Worm (Caenorhabditis elegans): ENCODE results near the gene mltn-10.

Gene mltn-10

ce11 chrII:14622758-14623157 lies at the start of gene mltn-10:
TSS of gene mltn-10 (plus strand) at chrII:14623058.
- TF ChIP-seq dao-5 (tag; optimal IDR thresholded peaks at IDR 0.05) (no peak), him-1 (tag; optimal IDR thresholded peaks at IDR 0.05) (no peak), W03F9.2 (tag; optimal IDR thresholded peaks at IDR 0.05) (no peak)

ce11 chrII:14573315-14573714 lies 49.5 kb upstream of the mltn-10 start, which contains the start of gene madf-5:
TSS of gene madf-5 (plus strand) at chrII:14573615.
- TF ChIP-seq dao-5 (tag; optimal IDR thresholded peaks at IDR 0.05) (no peak), him-1 (tag; optimal IDR thresholded peaks at IDR 0.05) (no peak), W03F9.2 (tag; optimal IDR thresholded peaks at IDR 0.05) (no peak)

ce11 chrII:14574790-14575189 lies 48.1 kb upstream of the mltn-10 start:
- TF ChIP-seq dao-5 (tag; optimal IDR thresholded peaks at IDR 0.05) (no peak), him-1 (tag; optimal IDR thresholded peaks at IDR 0.05) (no peak), W03F9.2 (tag; optimal IDR thresholded peaks at IDR 0.05) (no peak)

ce11 chrII:14576429-14576828 lies 46.4 kb upstream of the mltn-10 start, which contains the start of gene C01G12.13:
TSS of gene C01G12.13 (plus strand) at chrII:14576729.
- TF ChIP-seq W03F9.2 (tag; optimal IDR thresholded peaks at IDR 0.05) (no peak), him-1 (tag; optimal IDR thresholded peaks at IDR 0.05) (no peak), dao-5 (tag; optimal IDR thresholded peaks at IDR 0.05) (no peak)

- TF ChIP-seq him-1 (tag; optimal IDR thresholded peaks at IDR 0.05): no peak
- TF ChIP-seq W03F9.2 (tag; optimal IDR thresholded peaks at IDR 0.05): no peak
- no peak for TF ChIP-seq dao-5 (tag; optimal IDR thresholded peaks at IDR 0.05)
These were observed 44.8 kb upstream of the mltn-10 start, which contains the start of gene nspb-7 for ce11 chrII:14578013-14578412. TSS of gene nspb-7 (plus strand) at chrII:14578313.

ce11 chrII:14578716-14579115 lies 44.1 kb upstream of the mltn-10 start, which contains the start of gene C01G12.9:
TSS of gene C01G12.9 (plus strand) at chrII:14579016.
- TF ChIP-seq dao-5 (tag; optimal IDR thresholded peaks at IDR 0.05): no peak
- TF ChIP-seq W03F9.2 (tag; optimal IDR thresholded peaks at IDR 0.05): no peak
- no peak for TF ChIP-seq him-1 (tag; optimal IDR thresholded peaks at IDR 0.05)

- no peak for TF ChIP-seq dao-5 (tag; optimal IDR thresholded peaks at IDR 0.05)
These were observed 42.3 kb upstream of the mltn-10 start, which contains the start of the genes nspb-8 and nspb-9 for ce11 chrII:14580549-14580948. TSS of gene nspb-8 (minus strand) at chrII:14580649. TSS of gene nspb-9 (plus strand) at chrII:14580859.

ce11 chrII:14582206-14582605 lies 40.7 kb upstream of the mltn-10 start, which contains the start of gene C01G12.3:
TSS of gene C01G12.3 (minus strand) at chrII:14582306.
- TF ChIP-seq him-1 (tag; optimal IDR thresholded peaks at IDR 0.05): no peak
- TF ChIP-seq dao-5 (tag; optimal IDR thresholded peaks at IDR 0.05): no peak
- TF ChIP-seq W03F9.2 (tag; optimal IDR thresholded peaks at IDR 0.05): no peak

- no peak for TF ChIP-seq dao-5 (tag; optimal IDR thresholded peaks at IDR 0.05)
- no peak for TF ChIP-seq him-1 (tag; optimal IDR thresholded peaks at IDR 0.05)
- no peak for TF ChIP-seq W03F9.2 (tag; optimal IDR thresholded peaks at IDR 0.05)
These were observed 35.5 kb upstream of the mltn-10 start, which contains the start of gene C01G12.5 for ce11 chrII:14587407-14587806. TSS of gene C01G12.5 (minus strand) at chrII:14587507.

ce11 chrII:14588162-14588561 lies 34.7 kb upstream of the mltn-10 start, which contains the start of gene nspb-10:
TSS of gene nspb-10 (minus strand) at chrII:14588262.
- TF ChIP-seq him-1 (tag; optimal IDR thresholded peaks at IDR 0.05): no peak
- no peak for TF ChIP-seq dao-5 (tag; optimal IDR thresholded peaks at IDR 0.05)
- no peak for TF ChIP-seq W03F9.2 (tag; optimal IDR thresholded peaks at IDR 0.05)

ce11 chrII:14591699-14592098 lies 31.2 kb upstream of the mltn-10 start, which contains the start of gene C01G12.7:
TSS of gene C01G12.7 (minus strand) at chrII:14591893.
- TF ChIP-seq him-1 (tag; optimal IDR thresholded peaks at IDR 0.05): no peak

- TF ChIP-seq W03F9.2 (tag; optimal IDR thresholded peaks at IDR 0.05): no peak
- TF ChIP-seq him-1 (tag; optimal IDR thresholded peaks at IDR 0.05): no peak
- TF ChIP-seq dao-5 (tag; optimal IDR thresholded peaks at IDR 0.05): no peak
These were observed 30.2 kb upstream of the mltn-10 start for ce11 chrII:14592629-14593028.

- TF ChIP-seq W03F9.2 (tag; optimal IDR thresholded peaks at IDR 0.05): no peak
- TF ChIP-seq dao-5 (tag; optimal IDR thresholded peaks at IDR 0.05): no peak
- TF ChIP-seq him-1 (tag; optimal IDR thresholded peaks at IDR 0.05): no peak
These were observed 29.6 kb upstream of the mltn-10 start, which contains the start of gene catp-4 for ce11 chrII:14593281-14593680. TSS of gene catp-4 (plus strand) at chrII:14593581.

ce11 chrII:14597788-14598187 lies 25.1 kb upstream of the mltn-10 start:
- TF ChIP-seq W03F9.2 (tag; optimal IDR thresholded peaks at IDR 0.05) (no peak), dao-5 (tag; optimal IDR thresholded peaks at IDR 0.05) (no peak), him-1 (tag; optimal IDR thresholded peaks at IDR 0.05) (no peak)

- no peak for TF ChIP-seq W03F9.2 (tag; optimal IDR thresholded peaks at IDR 0.05)
- TF ChIP-seq him-1 (tag; optimal IDR thresholded peaks at IDR 0.05): no peak
- no peak for TF ChIP-seq dao-5 (tag; optimal IDR thresholded peaks at IDR 0.05)
These were observed 24.5 kb upstream of the mltn-10 start for ce11 chrII:14598367-14598766.

All from whole organism, L4/young adult.